Worm (Caenorhabditis elegans) whole organism, young adult: ENCODE results near the gene F13A7.11.

Source experiments
- B0336.3 ChIP-seq: fragments of 200-800 bp; sonication (Bioruptor generic); IDR thresholded peaks from 2 replicates; pipeline ENCODE4 v1.3.6; 2022; ENCODE audit warnings: missing genetic modification characterization, missing compliant biosample characterization
- F10E7.11 ChIP-seq: sonication (generic microtip); optimal IDR thresholded peaks from 2 replicates; lab custom pipeline; 2017; ENCODE audit warnings: mild to moderate bottlenecking, missing genetic modification characterization, moderate library complexity, missing compliant biosample characterization
- Y95B8A.8 ChIP-seq: fragments of 200-800 bp; sonication (Bioruptor generic); IDR thresholded peaks from 2 replicates; pipeline ENCODE4 v1.3.6; 2022; ENCODE audit warnings: missing genetic modification reagents, missing genetic modification characterization, missing compliant biosample characterization
- ama-1 ChIP-seq, 3 experiments: fragments of 150-350 bp in 1 of 3; sonication (generic microtip) in 2 of 3; optimal IDR thresholded peaks; 2 replicates each; lab custom pipeline; 2014 to 2018; ENCODE audit warnings: missing biosample characterization in 2 of 3, missing genetic modification characterization in 2 of 3, missing genetic modification reagents in 2 of 3
- aptf-2 ChIP-seq: fragments of 200-800 bp; sonication (Bioruptor generic); conservative IDR thresholded peaks from 2 replicates; pipeline ENCODE4 v1.3.6; 2022; ENCODE audit warnings: missing genetic modification reagents, missing genetic modification characterization, missing compliant biosample characterization
- dpff-1 ChIP-seq: sonication (generic microtip); optimal IDR thresholded peaks from 2 replicates; lab custom pipeline; 2017; ENCODE audit warnings: mild to moderate bottlenecking, missing genetic modification characterization, missing compliant biosample characterization
- hsf-1 ChIP-seq: fragments of 200-800 bp; sonication (Bioruptor generic); IDR thresholded peaks from 2 replicates; pipeline ENCODE4 v1.3.6; 2022; ENCODE audit warnings: missing genetic modification reagents, missing genetic modification characterization, missing compliant biosample characterization
- lag-1 ChIP-seq: fragments of 200-800 bp; sonication (Bioruptor generic); IDR thresholded peaks from 2 replicates; pipeline ENCODE4 v1.3.6; 2022; ENCODE audit warnings: missing genetic modification reagents, missing genetic modification characterization, missing compliant biosample characterization
- nfya-1 ChIP-seq: sonication (generic microtip); optimal IDR thresholded peaks from 2 replicates; lab custom pipeline; 2017; ENCODE audit warnings: antibody characterized with exemption, missing compliant biosample characterization, missing genetic modification characterization, borderline replicate concordance; ENCODE audit not compliant: insufficient read depth
- nhr-90 ChIP-seq: sonication (generic microtip); optimal IDR thresholded peaks from 2 replicates; lab custom pipeline; 2016; ENCODE audit warnings: missing genotype, mild to moderate bottlenecking, missing genetic modification characterization, missing compliant biosample characterization
- snpc-4 ChIP-seq, 5 experiments: fragments of 150-350 bp in 1 of 5; sonication (generic microtip) in 4 of 5; optimal IDR thresholded peaks; 2 replicates each; lab custom pipeline; 2014 to 2018; ENCODE audit warnings: missing genetic modification characterization in 5 of 5, missing biosample characterization in 3 of 5, antibody characterized with exemption in 2 of 5, mild to moderate bottlenecking in 2 of 5, missing compliant biosample characterization in 2 of 5, missing genotype in 2 of 5, moderate library complexity in 2 of 5, missing genetic modification reagents in 1 of 5

- no peak for TF ChIP-seq B0336.3 (GFP tag; lab: Robert Waterston, UW)
- TF ChIP-seq hsf-1 (GFP tag; lab: Robert Waterston, UW) = no peak
- TF ChIP-seq lag-1 (GFP tag; lab: Robert Waterston, UW) = no peak
- no peak for TF ChIP-seq nfya-1 (tag; lab: Kevin White, UChicago)
- TF ChIP-seq snpc-4 (GFP tag; optimal IDR thresholded peaks at IDR 0.05; lab: Kevin White, UChicago) = no peak
- no peak for TF ChIP-seq snpc-4 (tag; optimal IDR thresholded peaks at IDR 0.05; lab: Kevin White, UChicago)
- TF ChIP-seq Y95B8A.8 (GFP tag; lab: Robert Waterston, UW) = no peak
- no peak for TF ChIP-seq dpff-1
- TF ChIP-seq nhr-90 (tag; lab: Kevin White, UChicago) = no peak
- TF ChIP-seq F10E7.11 = no peak
- TF ChIP-seq ama-1 (optimal IDR thresholded peaks at IDR 0.05; lab: Kevin White, UChicago) = no peak
- no peak for TF ChIP-seq ama-1 (GFP tag; optimal IDR thresholded peaks at IDR 0.05; lab: Kevin White, UChicago)
- TF ChIP-seq aptf-2 (GFP tag; lab: Robert Waterston, UW) = no peak
Observed at ce11 chrV:16399388-16399787, 4.3 kb upstream of the F13A7.11 start, which contains the start of gene sre-36.
